Comparison of ENCODE assay signal across 5 worm cellular contexts in genomic region chrIV:3515412-3516046, ce11.
TF ChIP-seq lines count a peak whose summit lies in the region.

No protein-coding gene starts in this region.

TF ChIP-seq in whole organism, L1 larva, 84 proteins besides CTCF, POLR2A, EP300 and RAD21 (continues in another document):
- peak; percentile 34 to 70 for TF ChIP-seq lsy-2 (tag; optimal IDR thresholded peaks at IDR 0.05; lab: Kevin White, UChicago)
- peak; percentile 28 for TF ChIP-seq xbp-1 (tag; optimal IDR thresholded peaks at IDR 0.05; lab: Kevin White, UChicago)
- TF ChIP-seq dsc-1 (tag; optimal IDR thresholded peaks at IDR 0.05; lab: Kevin White, UChicago) = peak; percentile 40
- TF ChIP-seq snu-23 (GFP tag; optimal IDR thresholded peaks at IDR 0.05; lab: Kevin White, UChicago) = peak; percentile 72
- peak; percentile 58 for TF ChIP-seq jun-1 (tag; optimal IDR thresholded peaks at IDR 0.05; lab: Kevin White, UChicago)
- TF ChIP-seq mep-1 (tag; optimal IDR thresholded peaks at IDR 0.05; lab: Kevin White, UChicago) = peak; percentile 25
- TF ChIP-seq sox-4 (tag; optimal IDR thresholded peaks at IDR 0.05; lab: Kevin White, UChicago) = no peak
- peak; percentile 11 to 50 (median 32) for TF ChIP-seq dpl-1 (GFP tag; optimal IDR thresholded peaks at IDR 0.05; lab: Kevin White, UChicago)
- peak; percentile 63 for TF ChIP-seq swsn-7 (tag; optimal IDR thresholded peaks at IDR 0.05; lab: Kevin White, UChicago)
- no peak for TF ChIP-seq efl-3 (GFP tag; optimal IDR thresholded peaks at IDR 0.05; lab: Kevin White, UChicago)
- peak; percentile 42 for TF ChIP-seq nhr-20 (tag; optimal IDR thresholded peaks at IDR 0.05; lab: Kevin White, UChicago)
- peak; percentile 18 for TF ChIP-seq isw-1 (GFP tag; IDR thresholded peaks at IDR 0.05; lab: Robert Waterston, UW)
- peak; percentile 38 for TF ChIP-seq tbx-2 (tag; optimal IDR thresholded peaks at IDR 0.05; lab: Kevin White, UChicago)
- no peak for TF ChIP-seq fkh-4 (tag; optimal IDR thresholded peaks at IDR 0.05; lab: Kevin White, UChicago; ENCODE audit: borderline replicate concordance)
- no peak for TF ChIP-seq nhr-90 (tag; optimal IDR thresholded peaks at IDR 0.05; lab: Kevin White, UChicago; ENCODE audit: poor library complexity)
- no peak for TF ChIP-seq ces-1 (GFP tag; optimal IDR thresholded peaks at IDR 0.05; lab: Kevin White, UChicago)
- TF ChIP-seq lin-13 (GFP tag; optimal IDR thresholded peaks at IDR 0.05; lab: Kevin White, UChicago) = peak; percentile 14
- no peak for TF ChIP-seq nhr-85 (tag; lab: Kevin White, UChicago)

TF ChIP-seq in whole organism, L3 larva, 47 proteins besides CTCF, POLR2A, EP300 and RAD21 (continues in another document):
- TF ChIP-seq ceh-16 (tag; optimal IDR thresholded peaks at IDR 0.05; lab: Kevin White, UChicago) (no peak), ceh-82 (tag; optimal IDR thresholded peaks at IDR 0.05; lab: Kevin White, UChicago) (no peak), sea-2 (GFP tag; optimal IDR thresholded peaks at IDR 0.05; lab: Kevin White, UChicago) (no peak), nhr-77 (tag; optimal IDR thresholded peaks at IDR 0.05; lab: Kevin White, UChicago) (no peak), nhr-43 (tag; optimal IDR thresholded peaks at IDR 0.05; lab: Kevin White, UChicago; ENCODE audit: poor library complexity, severe bottlenecking) (no peak), snpc-4 (tag; optimal IDR thresholded peaks at IDR 0.05; lab: Kevin White, UChicago) (peak; percentile 58), unc-39 (tag; optimal IDR thresholded peaks at IDR 0.05; lab: Kevin White, UChicago) (no peak), nhr-12 (tag; optimal IDR thresholded peaks at IDR 0.05; lab: Kevin White, UChicago) (no peak), nhr-23 (tag; optimal IDR thresholded peaks at IDR 0.05; lab: Kevin White, UChicago) (peak; percentile 18), tbx-2 (tag; optimal IDR thresholded peaks at IDR 0.05; lab: Kevin White, UChicago) (no peak), skn-1 (tag; optimal IDR thresholded peaks at IDR 0.05; lab: Kevin White, UChicago) (peak; percentile 44), lsy-12 (tag; optimal IDR thresholded peaks at IDR 0.05; lab: Kevin White, UChicago) (no peak), elt-2 (tag; optimal IDR thresholded peaks at IDR 0.05; lab: Kevin White, UChicago) (peak; percentile 15), mml-1 (tag; optimal IDR thresholded peaks at IDR 0.05; lab: Kevin White, UChicago) (no peak), ama-1 (optimal IDR thresholded peaks at IDR 0.05; lab: Kevin White, UChicago) (peak; percentile 6), nhr-11 (tag; optimal IDR thresholded peaks at IDR 0.05; lab: Kevin White, UChicago) (no peak), ceh-28 (tag; optimal IDR thresholded peaks at IDR 0.05; lab: Kevin White, UChicago) (peak; percentile 88), nhr-76 (tag; optimal IDR thresholded peaks at IDR 0.05; lab: Kevin White, UChicago) (no peak), R02D3.7 (tag; optimal IDR thresholded peaks at IDR 0.05; lab: Kevin White, UChicago) (no peak), pha-4 (tag; optimal IDR thresholded peaks at IDR 0.05; lab: Kevin White, UChicago) (peak; percentile 52)

TF ChIP-seq in whole organism, early embryonic, 17 proteins besides CTCF, POLR2A, EP300 and RAD21:
- TF ChIP-seq hmg-4 (GFP tag; optimal IDR thresholded peaks at IDR 0.05; lab: Kevin White, UChicago) (peak; percentile 65), aly-1 (tag; optimal IDR thresholded peaks at IDR 0.05; lab: Kevin White, UChicago) (no peak)

TF ChIP-seq in whole organism, midembryonic, 9 proteins besides CTCF, POLR2A, EP300 and RAD21:
- TF ChIP-seq tab-1 (GFP tag; IDR thresholded peaks at IDR 0.05; lab: Robert Waterston, UW) = no peak
- TF ChIP-seq cog-1 (tag; optimal IDR thresholded peaks at IDR 0.05; lab: Kevin White, UChicago) = peak; percentile 22
- TF ChIP-seq ztf-29 (GFP tag; IDR thresholded peaks at IDR 0.05; lab: Robert Waterston, UW) = peak; percentile 54; the same call in 1 of the 2 replicates
- no peak for TF ChIP-seq med-1 (GFP tag; optimal IDR thresholded peaks at IDR 0.05; lab: Kevin White, UChicago; ENCODE audit: insufficient read depth)
- TF ChIP-seq klf-2 (GFP tag; conservative IDR thresholded peaks at IDR 0.05; lab: Robert Waterston, UW) = no peak
- peak; percentile 89 for TF ChIP-seq T22C8.4 (GFP tag; IDR thresholded peaks at IDR 0.05; lab: Robert Waterston, UW)
- TF ChIP-seq ref-1 (GFP tag; conservative IDR thresholded peaks at IDR 0.05; lab: Robert Waterston, UW) = no peak
- no peak for TF ChIP-seq ztf-23 (GFP tag; IDR thresholded peaks at IDR 0.05; lab: Robert Waterston, UW)
- no peak for TF ChIP-seq flt-1 (GFP tag; IDR thresholded peaks at IDR 0.05; lab: Robert Waterston, UW)

TF ChIP-seq in whole organism, young adult, 124 proteins besides CTCF, POLR2A, EP300 and RAD21 (continues in another document):
- no peak for TF ChIP-seq dpl-1 (GFP tag; optimal IDR thresholded peaks at IDR 0.05; lab: Kevin White, UChicago)
- no peak for TF ChIP-seq ceh-40 (GFP tag; IDR thresholded peaks at IDR 0.05; lab: Robert Waterston, UW)
- no peak for TF ChIP-seq atf-7 (tag; optimal IDR thresholded peaks at IDR 0.05; lab: Kevin White, UChicago)
- TF ChIP-seq nhr-179 (tag; optimal IDR thresholded peaks at IDR 0.05; lab: Kevin White, UChicago) = no peak
- TF ChIP-seq rcor-1 (GFP tag; IDR thresholded peaks at IDR 0.05; lab: Robert Waterston, UW) = no peak
- TF ChIP-seq ekl-4 (GFP tag; IDR thresholded peaks at IDR 0.05; lab: Robert Waterston, UW) = no peak
- no peak for TF ChIP-seq chd-7 (tag; optimal IDR thresholded peaks at IDR 0.05; lab: Kevin White, UChicago)
- TF ChIP-seq let-607 (tag; optimal IDR thresholded peaks at IDR 0.05; lab: Kevin White, UChicago) = no peak
- TF ChIP-seq nhr-27 (tag; optimal IDR thresholded peaks at IDR 0.05; lab: Kevin White, UChicago) = no peak
- TF ChIP-seq B0035.1 (tag; optimal IDR thresholded peaks at IDR 0.05; lab: Kevin White, UChicago) = no peak
- TF ChIP-seq unc-130 (GFP tag; optimal IDR thresholded peaks at IDR 0.05; lab: Kevin White, UChicago) = no peak
- TF ChIP-seq somi-1 (GFP tag; optimal IDR thresholded peaks at IDR 0.05; lab: Kevin White, UChicago) = no peak
- no peak for TF ChIP-seq sptf-2 (GFP tag; optimal IDR thresholded peaks at IDR 0.05; lab: Kevin White, UChicago)
- TF ChIP-seq hmg-1.2 (GFP tag; IDR thresholded peaks at IDR 0.05; lab: Robert Waterston, UW) = peak; percentile 71
- TF ChIP-seq F22D6.2 (tag; optimal IDR thresholded peaks at IDR 0.05; lab: Kevin White, UChicago) = no peak
- no peak for TF ChIP-seq cebp-2 (GFP tag; IDR thresholded peaks at IDR 0.05; lab: Robert Waterston, UW)
- no peak for TF ChIP-seq lir-1 (GFP tag; conservative IDR thresholded peaks at IDR 0.05; lab: Robert Waterston, UW)
- 0 out of 2 replicates have a peak, but pooled peaks have one; percentile 20 for TF ChIP-seq K11D2.4 (GFP tag; IDR thresholded peaks at IDR 0.05; lab: Robert Waterston, UW)
- TF ChIP-seq ZK185.1 (tag; optimal IDR thresholded peaks at IDR 0.05; lab: Kevin White, UChicago; ENCODE audit: poor library complexity, severe bottlenecking) = no peak
- TF ChIP-seq F49E8.2 (tag; optimal IDR thresholded peaks at IDR 0.05; lab: Kevin White, UChicago; ENCODE audit: insufficient read depth) = no peak
- no peak for TF ChIP-seq Y53G8AR.9 (GFP tag; conservative IDR thresholded peaks at IDR 0.05; lab: Robert Waterston, UW)
- no peak for TF ChIP-seq pbrm-1 (GFP tag; IDR thresholded peaks at IDR 0.05; lab: Robert Waterston, UW)
- TF ChIP-seq rpc-1 (optimal IDR thresholded peaks at IDR 0.05; lab: Kevin White, UChicago) = no peak
- TF ChIP-seq rpc-1 (tag; optimal IDR thresholded peaks at IDR 0.05; lab: Kevin White, UChicago) = no peak
- no peak for TF ChIP-seq nfyb-1 (GFP tag; IDR thresholded peaks at IDR 0.05; lab: Robert Waterston, UW)
- no peak for TF ChIP-seq Y67H2A.10 (GFP tag; conservative IDR thresholded peaks at IDR 0.05; lab: Robert Waterston, UW)
- TF ChIP-seq die-1 (tag; optimal IDR thresholded peaks at IDR 0.05; lab: Kevin White, UChicago) = no peak
- no peak for TF ChIP-seq repo-1 (tag; optimal IDR thresholded peaks at IDR 0.05; lab: Kevin White, UChicago)
- no peak for TF ChIP-seq madf-3 (GFP tag; IDR thresholded peaks at IDR 0.05; lab: Robert Waterston, UW)
- no peak; the same call in 1 of the 2 replicates for TF ChIP-seq dox-1 (GFP tag; IDR thresholded peaks at IDR 0.05; lab: Robert Waterston, UW)
- no peak for TF ChIP-seq efl-1 (GFP tag; optimal IDR thresholded peaks at IDR 0.05; lab: Kevin White, UChicago)
- peak; percentile 27; the same call in 1 of the 2 replicates for TF ChIP-seq madf-6 (GFP tag; IDR thresholded peaks at IDR 0.05; lab: Robert Waterston, UW)
- TF ChIP-seq mcd-1 (GFP tag; IDR thresholded peaks at IDR 0.05; lab: Robert Waterston, UW) = peak; percentile 46
- TF ChIP-seq ama-1 (optimal IDR thresholded peaks at IDR 0.05; lab: Kevin White, UChicago) = no peak
- TF ChIP-seq ama-1 (GFP tag; optimal IDR thresholded peaks at IDR 0.05; lab: Kevin White, UChicago) = no peak
- TF ChIP-seq madf-10 (tag; optimal IDR thresholded peaks at IDR 0.05; lab: Kevin White, UChicago) = no peak
- TF ChIP-seq ztf-25 (GFP tag; IDR thresholded peaks at IDR 0.05; lab: Robert Waterston, UW) = no peak
- TF ChIP-seq dpff-1 (tag; optimal IDR thresholded peaks at IDR 0.05; lab: Kevin White, UChicago) = no peak
- no peak for TF ChIP-seq F39B2.1 (GFP tag; IDR thresholded peaks at IDR 0.05; lab: Robert Waterston, UW)
- TF ChIP-seq mes-4 (tag; optimal IDR thresholded peaks at IDR 0.05; lab: Kevin White, UChicago) = no peak
- TF ChIP-seq B0261.1 (tag; optimal IDR thresholded peaks at IDR 0.05; lab: Kevin White, UChicago) = no peak
- TF ChIP-seq sdz-38 (tag; optimal IDR thresholded peaks at IDR 0.05; lab: Kevin White, UChicago) = no peak
- TF ChIP-seq ccch-3 (GFP tag; optimal IDR thresholded peaks at IDR 0.05; lab: Kevin White, UChicago) = no peak
- no peak for TF ChIP-seq T07F8.4 (tag; optimal IDR thresholded peaks at IDR 0.05; lab: Kevin White, UChicago)
- TF ChIP-seq bed-2 (GFP tag; IDR thresholded peaks at IDR 0.05; lab: Robert Waterston, UW) = no peak
- peak; percentile 14 for TF ChIP-seq lin-40 (tag; optimal IDR thresholded peaks at IDR 0.05; lab: Kevin White, UChicago)
- TF ChIP-seq fkh-3 (tag; optimal IDR thresholded peaks at IDR 0.05; lab: Kevin White, UChicago) = no peak
- 0 out of 2 replicates have a peak, but pooled peaks have one; percentile 34 for TF ChIP-seq B0336.3 (GFP tag; IDR thresholded peaks at IDR 0.05; lab: Robert Waterston, UW)
- TF ChIP-seq ztf-6 (GFP tag; IDR thresholded peaks at IDR 0.05; lab: Robert Waterston, UW) = no peak
- no peak for TF ChIP-seq snpc-4 (GFP tag; optimal IDR thresholded peaks at IDR 0.05; lab: Kevin White, UChicago)
- TF ChIP-seq snpc-4 (tag; optimal IDR thresholded peaks at IDR 0.05; lab: Kevin White, UChicago) = peak in 1 of 4 experiments; percentile 15

Comparison
In these comparisons a context has a peak if more than half of its experiments do, and no peak if none do; other contexts are left out.
1. Of the 8 proteins assayed by ChIP-seq in both whole organism, young adult and whole organism, L1 larva: peak only in whole organism, young adult: none; only in whole organism, L1 larva: dpl-1, efl-1 and lin-35; in both: none; in neither: 4; mixed calls (peak in some experiments, not most) for 1.